Fruit fly (Drosophila melanogaster) whole organism, embryonic: ENCODE results near the gene CG42718.
A peak's percentile ranks its signal among the peaks of the same experiment; 100 is the strongest.

Experiments used
- Atf6 ChIP-seq: fragments of 200-800 bp; sonication (Bioruptor generic); IDR thresholded peaks from 2 replicates; pipeline ENCODE4 v1.3.6; 2022; ENCODE audit warnings: missing biosample characterization, missing genetic modification characterization
- BEAF-32 ChIP-seq: fragments of 200-800 bp; sonication (Bioruptor generic); optimal IDR thresholded peaks from 3 replicates; lab custom pipeline; 2017; ENCODE audit warnings: missing biosample characterization, missing genetic modification characterization, mild to moderate bottlenecking, moderate library complexity, missing genetic modification reagents
- BtbVII ChIP-seq: fragments of 200-800 bp; sonication (Bioruptor generic); optimal IDR thresholded peaks from 3 replicates; lab custom pipeline; 2017; ENCODE audit warnings: missing biosample characterization, mild to moderate bottlenecking, missing genetic modification characterization
- CG10267 ChIP-seq: fragments of 200-800 bp; sonication (Bioruptor generic); optimal IDR thresholded peaks from 2 replicates; lab custom pipeline; 2018; ENCODE audit warnings: missing biosample characterization, mild to moderate bottlenecking, missing genetic modification characterization, moderate library complexity
- CG10321 ChIP-seq: fragments of 200-800 bp; sonication (Bioruptor generic); IDR thresholded peaks from 2 replicates; pipeline ENCODE4 v1.3.6; 2022; ENCODE audit warnings: missing biosample characterization, missing genetic modification characterization
- CG11504 ChIP-seq: fragments of 200-800 bp; sonication (Bioruptor generic); optimal IDR thresholded peaks from 3 replicates; lab custom pipeline; 2019; ENCODE audit warnings: missing biosample characterization, mild to moderate bottlenecking, missing genetic modification characterization, moderate library complexity
- CG11695 ChIP-seq: fragments of 200-800 bp; sonication (Bioruptor generic); IDR thresholded peaks from 3 replicates; pipeline ENCODE4 v1.3.6; 2022; ENCODE audit warnings: missing biosample characterization, missing genetic modification characterization
- CG12659 ChIP-seq: fragments of 200-800 bp; sonication (Bioruptor generic); optimal IDR thresholded peaks from 3 replicates; lab custom pipeline; 2017; ENCODE audit warnings: mild to moderate bottlenecking, missing biosample characterization, missing genetic modification reagents, missing genetic modification characterization
- CG30020 ChIP-seq: fragments of 200-800 bp; optimal IDR thresholded peaks from 2 replicates; lab custom pipeline; 2019; ENCODE audit warnings: missing biosample characterization, mild to moderate bottlenecking, missing genetic modification characterization, moderate library complexity
- CG31441 ChIP-seq: fragments of 200-800 bp; sonication (Bioruptor generic); IDR thresholded peaks from 2 replicates; pipeline ENCODE4 v1.3.6; 2022; ENCODE audit warnings: missing biosample characterization, missing genetic modification characterization
- CG32767 ChIP-seq: fragments of 200-800 bp; sonication (Bioruptor generic); IDR thresholded peaks from 2 replicates; pipeline ENCODE4 v1.3.6; 2022; ENCODE audit warnings: missing biosample characterization, missing genetic modification characterization
- CG33213 ChIP-seq: fragments of 200-800 bp; sonication (Bioruptor generic); optimal IDR thresholded peaks from 3 replicates; lab custom pipeline; 2016; ENCODE audit warnings: missing biosample characterization, missing genetic modification characterization
- CG33557 ChIP-seq: fragments of 200-800 bp; sonication (Bioruptor generic); optimal IDR thresholded peaks from 2 replicates; lab custom pipeline; 2019; ENCODE audit warnings: missing biosample characterization, mild to moderate bottlenecking, missing genetic modification characterization, moderate library complexity
- CG3726 ChIP-seq: fragments of 200-800 bp; sonication (Bioruptor generic); IDR thresholded peaks from 3 replicates; pipeline ENCODE4, ENCODE4 v1.3.6; 2022; ENCODE audit warnings: missing biosample characterization, missing genetic modification characterization
- CG3847 ChIP-seq: fragments of 200-800 bp; sonication (Bioruptor generic); IDR thresholded peaks from 2 replicates; pipeline ENCODE4 v1.3.6; 2022; ENCODE audit warnings: missing biosample characterization, missing genetic modification characterization
- CG5180 ChIP-seq: fragments of 200-800 bp; sonication (Bioruptor generic); optimal IDR thresholded peaks from 3 replicates; lab custom pipeline; 2017; ENCODE audit warnings: missing biosample characterization, missing genetic modification characterization, mild to moderate bottlenecking, moderate library complexity, missing genetic modification reagents
- CG8290 ChIP-seq, 3 experiments: fragments of 200-800 bp; sonication (Bioruptor generic); optimal IDR thresholded peaks; 2 replicates each; lab custom pipeline; 2016 to 2019; ENCODE audit warnings: missing biosample characterization in 3 of 3, missing genetic modification characterization in 3 of 3, mild to moderate bottlenecking in 2 of 3, moderate library complexity in 1 of 3
- CG9609 ChIP-seq: fragments of 200-800 bp; sonication (Bioruptor generic); optimal IDR thresholded peaks from 3 replicates; lab custom pipeline; 2016; ENCODE audit warnings: missing biosample characterization, missing genetic modification characterization
- CG9797 ChIP-seq: fragments of 200-800 bp; sonication (Bioruptor generic); optimal IDR thresholded peaks from 3 replicates; lab custom pipeline; 2018; ENCODE audit warnings: missing biosample characterization, mild to moderate bottlenecking, missing genetic modification characterization
- CrebB ChIP-seq: fragments of 200-800 bp; sonication (Bioruptor generic); optimal IDR thresholded peaks from 3 replicates; lab custom pipeline; 2018; ENCODE audit warnings: missing biosample characterization, mild to moderate bottlenecking, missing genetic modification characterization
- Dll ChIP-seq: fragments of 200-800 bp; sonication (Bioruptor generic); IDR thresholded peaks from 4 replicates; pipeline ENCODE4 v1.3.6; 2022; ENCODE audit warnings: missing biosample characterization, missing genetic modification characterization; ENCODE audit not compliant: partially characterized antibody
- Dp ChIP-seq: fragments of 200-800 bp; sonication (Bioruptor generic); optimal IDR thresholded peaks from 2 replicates; lab custom pipeline; 2018; ENCODE audit warnings: missing biosample characterization, mild to moderate bottlenecking, missing genetic modification characterization, moderate library complexity
- E2f2 ChIP-seq: fragments of 200-800 bp; sonication (Bioruptor generic); IDR thresholded peaks from 2 replicates; pipeline ENCODE4 v1.3.6; 2022; ENCODE audit warnings: missing biosample characterization, missing genetic modification characterization
- Fer1 ChIP-seq: fragments of 200-800 bp; sonication (Bioruptor generic); optimal IDR thresholded peaks from 2 replicates; lab custom pipeline; 2017; ENCODE audit warnings: missing biosample characterization, mild to moderate bottlenecking, missing genetic modification characterization
- HLH4C ChIP-seq: fragments of 200-800 bp; sonication (Bioruptor generic); IDR thresholded peaks from 3 replicates; pipeline ENCODE4 v1.3.6; 2022; ENCODE audit warnings: missing biosample characterization, missing genetic modification characterization; ENCODE audit not compliant: partially characterized antibody
- HmgZ ChIP-seq: fragments of 200-800 bp; sonication (Bioruptor generic); optimal IDR thresholded peaks from 2 replicates; lab custom pipeline; 2018; ENCODE audit warnings: missing biosample characterization, mild to moderate bottlenecking, missing genetic modification characterization
- Hr51 ChIP-seq, 2 experiments: fragments of 200-800 bp; sonication (Bioruptor generic); optimal IDR thresholded peaks; 2 replicates in 1 of 2; 3 replicates in 1 of 2; lab custom pipeline; 2016 to 2018; ENCODE audit warnings: missing biosample characterization in 2 of 2, missing genetic modification characterization in 2 of 2, mild to moderate bottlenecking in 1 of 2, moderate library complexity in 1 of 2
- Med ChIP-seq: fragments of 200-800 bp; sonication (Bioruptor generic); peaks from one replicate; lab custom pipeline; 2016; ENCODE audit warnings: missing biosample characterization, missing genetic modification characterization, mild to moderate bottlenecking, inconsistent platforms, moderate library complexity
- Optix ChIP-seq: fragments of 200-800 bp; sonication (Bioruptor generic); IDR thresholded peaks from 3 replicates; pipeline ENCODE4 v1.3.6; 2022; ENCODE audit warnings: missing biosample characterization, missing genetic modification characterization
- Pdp1 ChIP-seq, 2 experiments: fragments of 200-800 bp; sonication (Bioruptor generic); optimal IDR thresholded peaks; 3 replicates each; lab custom pipeline; 2016; ENCODE audit warnings: missing biosample characterization in 2 of 2, missing genetic modification characterization in 2 of 2, mild to moderate bottlenecking in 1 of 2, moderate library complexity in 1 of 2
- Sry-δ ChIP-seq: fragments of 200-800 bp; sonication (Bioruptor generic); optimal IDR thresholded peaks from 2 replicates; lab custom pipeline; 2016; ENCODE audit warnings: missing biosample characterization, missing genetic modification characterization
- Vsx1 ChIP-seq: fragments of 200-800 bp; sonication (Bioruptor generic); optimal IDR thresholded peaks from 2 replicates; lab custom pipeline; 2017; ENCODE audit warnings: missing biosample characterization, mild to moderate bottlenecking, missing genetic modification characterization, missing genetic modification reagents
- chinmo ChIP-seq: fragments of 200-800 bp; sonication (Bioruptor generic); IDR thresholded peaks from 4 replicates; pipeline ENCODE4 v1.3.6; 2022; ENCODE audit warnings: missing biosample characterization, missing genetic modification characterization; ENCODE audit not compliant: partially characterized antibody
- exex ChIP-seq: fragments of 200-800 bp; sonication (Bioruptor generic); optimal IDR thresholded peaks from 4 replicates; lab custom pipeline; 2018; ENCODE audit warnings: missing biosample characterization, mild to moderate bottlenecking, missing genetic modification characterization, moderate library complexity
- grn ChIP-seq: fragments of 200-800 bp; sonication (Bioruptor generic); optimal IDR thresholded peaks from 3 replicates; lab custom pipeline; 2017; ENCODE audit warnings: missing biosample characterization, missing genetic modification characterization
- kah ChIP-seq: fragments of 200-800 bp; sonication (Bioruptor generic); optimal IDR thresholded peaks from 2 replicates; lab custom pipeline; 2018; ENCODE audit warnings: missing biosample characterization, mild to moderate bottlenecking, missing genetic modification characterization
- lmd ChIP-seq: fragments of 200-800 bp; sonication (Bioruptor generic); IDR thresholded peaks from 2 replicates; pipeline ENCODE4 v1.3.6; 2022; ENCODE audit warnings: missing biosample characterization, missing genetic modification characterization
- nmo ChIP-seq: fragments of 200-800 bp; sonication (Bioruptor generic); optimal IDR thresholded peaks from 2 replicates; lab custom pipeline; 2018; ENCODE audit warnings: missing biosample characterization, mild to moderate bottlenecking, missing genetic modification characterization, moderate library complexity
- scrt ChIP-seq: fragments of 200-800 bp; sonication (Bioruptor generic); optimal IDR thresholded peaks from 2 replicates; lab custom pipeline; 2018; ENCODE audit warnings: missing biosample characterization, mild to moderate bottlenecking, missing genetic modification characterization, moderate library complexity
- sima ChIP-seq: fragments of 200-800 bp; sonication (Bioruptor generic); optimal IDR thresholded peaks from 2 replicates; lab custom pipeline; 2016; ENCODE audit warnings: missing biosample characterization, missing genetic modification characterization
- stc ChIP-seq: fragments of 200-800 bp; sonication (Bioruptor generic); IDR thresholded peaks from 2 replicates; pipeline ENCODE4 v1.3.6; 2022; ENCODE audit warnings: missing biosample characterization, missing genetic modification characterization
- sug ChIP-seq: fragments of 200-800 bp; optimal IDR thresholded peaks from 2 replicates; lab custom pipeline; 2019; ENCODE audit warnings: missing biosample characterization, mild to moderate bottlenecking, missing genetic modification characterization, moderate library complexity
- zen ChIP-seq: fragments of 200-800 bp; sonication (Bioruptor generic); optimal IDR thresholded peaks from 3 replicates; lab custom pipeline; 2018; ENCODE audit warnings: missing biosample characterization, mild to moderate bottlenecking, missing genetic modification characterization, moderate library complexity
- zfh1 ChIP-seq: fragments of 200-800 bp; sonication (Bioruptor generic); IDR thresholded peaks from 3 replicates; pipeline ENCODE4 v1.3.6; 2022; ENCODE audit warnings: missing biosample characterization, missing genetic modification characterization

Gene CG42718

DNA sequence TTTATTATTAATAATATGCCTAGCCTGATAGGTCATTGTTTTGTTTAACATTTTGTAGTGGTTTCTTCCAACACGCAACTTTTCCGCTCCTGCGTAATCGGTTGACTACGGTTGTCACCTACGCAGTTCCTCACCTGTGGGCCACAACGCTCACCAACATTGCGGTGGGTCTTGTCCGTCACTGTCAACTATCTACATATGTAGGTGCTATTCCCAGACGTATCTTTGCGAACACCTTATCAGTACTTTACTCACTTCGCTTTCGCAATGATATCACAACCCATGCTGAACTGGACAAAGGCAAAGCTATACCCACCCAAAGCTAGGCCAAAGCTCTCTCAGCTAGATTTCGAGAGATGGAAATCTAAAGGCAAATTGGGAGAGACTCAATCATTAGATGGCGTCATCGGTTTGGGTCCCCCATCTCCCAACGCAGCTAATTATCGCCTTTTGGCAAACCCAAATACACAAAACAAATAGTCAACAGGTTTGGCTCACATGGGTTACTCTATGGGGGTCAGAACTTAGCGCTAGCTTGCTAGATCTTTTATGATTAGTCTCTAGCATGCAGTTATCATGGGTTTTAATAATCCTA is 35.2 kb upstream of the CG42718 start (continued):
- TF ChIP-seq sug (tag; lab: Kevin White, UChicago) (peak; percentile 99), CG5180 (no peak), E2f2 (GFP tag; lab: Robert Waterston, UW) (no peak), grn (GFP tag; lab: Kevin White, UChicago) (peak; percentile 68), CG3726 (GFP tag; lab: Robert Waterston, UW) (no peak), Atf6 (GFP tag; lab: Robert Waterston, UW) (peak; percentile 50; the same call in 1 of the 2 replicates), Optix (GFP tag; lab: Robert Waterston, UW) (no peak), CG33557 (GFP tag; lab: Kevin White, UChicago) (no peak), lmd (no peak), CG32767 (GFP tag; lab: Robert Waterston, UW) (no peak), CG10321 (GFP tag; lab: Robert Waterston, UW) (0 out of 2 replicates have a peak, but pooled peaks have one; percentile 17), Vsx1 (GFP tag; lab: Kevin White, UChicago) (no peak), CG11504 (tag; lab: Kevin White, UChicago) (no peak), Fer1 (GFP tag; lab: Kevin White, UChicago) (peak; percentile 25), chinmo (GFP tag; lab: Robert Waterston, UW) (peak; percentile 83; the same call in 2 of the 4 replicates), CG11695 (GFP tag; lab: Robert Waterston, UW) (0 out of 3 replicates have a peak, but pooled peaks have one; percentile 24), BtbVII (GFP tag; lab: Kevin White, UChicago) (peak; percentile 45), scrt (GFP tag; lab: Kevin White, UChicago) (peak; percentile 49), CG31441 (GFP tag; lab: Robert Waterston, UW) (no peak), CG8290 (GFP tag; optimal IDR thresholded peaks at IDR 0.05; lab: Kevin White, UChicago) (no peak), CG8290 (tag; optimal IDR thresholded peaks at IDR 0.05; lab: Kevin White, UChicago) (peak in 1 of 2 experiments; percentile 48), stc (GFP tag; lab: Robert Waterston, UW) (no peak)
- TF ChIP-seq, all 482 proteins: peak for 31

DNA sequence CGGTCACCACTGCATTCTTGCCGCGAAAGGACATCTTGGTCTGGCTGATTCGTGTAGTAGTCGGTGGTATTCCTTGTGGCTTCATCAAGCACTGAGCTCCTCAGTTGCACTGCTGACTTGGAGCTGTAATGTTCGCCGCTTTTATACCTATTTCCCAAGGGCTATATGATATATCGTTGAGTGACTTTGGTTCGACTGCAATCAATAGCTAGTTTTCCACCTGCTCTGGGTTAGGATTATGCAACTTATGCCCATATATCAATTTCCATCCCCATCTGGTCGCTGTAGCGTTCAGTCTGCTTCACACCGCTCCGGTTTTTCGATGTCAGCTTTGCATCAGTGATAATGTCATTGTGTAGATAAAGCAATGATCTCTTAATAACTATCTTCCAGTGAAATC is 33.1 kb upstream of the CG42718 start, which contains the start of gene Pdh:
Pdh (minus strand) TSS at position 101 of the 400 bp plus-strand sequence.
- TF ChIP-seq Hr51 (GFP tag; optimal IDR thresholded peaks at IDR 0.05; lab: Kevin White, UChicago) (no peak), CG30020 (tag; lab: Kevin White, UChicago) (no peak), CG9609 (GFP tag; lab: Kevin White, UChicago) (no peak), CG33213 (no peak), Med (GFP tag; lab: Kevin White, UChicago) (peak; percentile 57), Pdp1 (GFP tag; optimal IDR thresholded peaks at IDR 0.05; lab: Kevin White, UChicago) (peak in 1 of 2 experiments; percentile 0)

DNA sequence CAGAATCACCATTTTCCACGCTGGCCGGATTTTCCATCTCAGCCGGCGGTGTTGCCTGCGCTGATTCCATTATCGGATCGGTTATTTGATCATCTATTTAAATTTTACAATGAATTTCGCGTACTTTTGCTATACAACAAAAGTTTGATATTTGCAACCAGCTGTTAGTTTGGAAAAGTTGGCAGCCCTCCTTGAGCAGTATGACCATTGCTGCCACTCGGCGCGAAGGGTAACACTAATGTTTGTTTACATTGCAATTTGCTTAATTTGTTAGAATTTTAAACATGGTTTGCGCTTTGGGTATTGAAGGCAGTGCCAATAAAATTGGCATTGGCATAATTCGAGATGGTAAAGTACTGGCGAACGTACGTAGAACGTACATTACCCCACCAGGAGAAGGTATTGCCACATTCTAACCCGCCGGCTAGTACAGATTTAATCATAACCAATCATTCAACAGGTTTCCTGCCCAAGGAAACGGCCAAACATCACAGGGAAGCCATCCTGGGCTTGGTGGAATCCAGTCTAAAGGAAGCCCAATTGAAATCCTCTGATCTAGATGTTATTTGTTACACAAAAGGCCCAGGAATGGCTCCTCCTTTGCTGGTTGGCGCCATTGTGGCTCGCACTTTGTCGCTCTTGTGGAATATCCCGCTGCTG is 30.8 kb upstream of the CG42718 start, which contains the start of the genes Golgin104 and Tcs3:
Golgin104 (minus strand) TSS at position 182 of the 660 bp plus-strand sequence.
Tcs3 (plus strand) TSS at position 222 of the 660 bp plus-strand sequence.
- TF ChIP-seq Sry-δ (GFP tag; lab: Kevin White, UChicago) (peak; percentile 16), CG9797 (GFP tag; lab: Kevin White, UChicago) (peak; percentile 89), CG10267 (tag; lab: Kevin White, UChicago) (peak; percentile 3), CG12659 (GFP tag; lab: Kevin White, UChicago) (peak; percentile 26), exex (tag; lab: Kevin White, UChicago) (peak; percentile 8), nmo (GFP tag; lab: Kevin White, UChicago) (peak; percentile 8), CrebB (tag; lab: Kevin White, UChicago) (no peak), BEAF-32 (peak; percentile 21), sima (no peak), HLH4C (0 out of 3 replicates have a peak, but pooled peaks have one; percentile 17), Med (GFP tag; lab: Kevin White, UChicago) (peak; percentile 63), kah (GFP tag; lab: Kevin White, UChicago) (peak; percentile 52), CG3847 (peak; percentile 41; the same call in 1 of the 2 replicates), zfh1 (GFP tag; lab: Robert Waterston, UW) (no peak), scrt (GFP tag; lab: Kevin White, UChicago) (peak; percentile 92), zen (tag; lab: Kevin White, UChicago) (peak; percentile 73), Dll (GFP tag; lab: Robert Waterston, UW) (peak; percentile 38; the same call in 1 of the 4 replicates), Dp (GFP tag; lab: Kevin White, UChicago) (peak; percentile 45), HmgZ (tag; lab: Kevin White, UChicago) (peak; percentile 63)
